Fruit fly (Drosophila melanogaster): ENCODE measurements around the gene CG5078.

Gene CG5078

DNA sequence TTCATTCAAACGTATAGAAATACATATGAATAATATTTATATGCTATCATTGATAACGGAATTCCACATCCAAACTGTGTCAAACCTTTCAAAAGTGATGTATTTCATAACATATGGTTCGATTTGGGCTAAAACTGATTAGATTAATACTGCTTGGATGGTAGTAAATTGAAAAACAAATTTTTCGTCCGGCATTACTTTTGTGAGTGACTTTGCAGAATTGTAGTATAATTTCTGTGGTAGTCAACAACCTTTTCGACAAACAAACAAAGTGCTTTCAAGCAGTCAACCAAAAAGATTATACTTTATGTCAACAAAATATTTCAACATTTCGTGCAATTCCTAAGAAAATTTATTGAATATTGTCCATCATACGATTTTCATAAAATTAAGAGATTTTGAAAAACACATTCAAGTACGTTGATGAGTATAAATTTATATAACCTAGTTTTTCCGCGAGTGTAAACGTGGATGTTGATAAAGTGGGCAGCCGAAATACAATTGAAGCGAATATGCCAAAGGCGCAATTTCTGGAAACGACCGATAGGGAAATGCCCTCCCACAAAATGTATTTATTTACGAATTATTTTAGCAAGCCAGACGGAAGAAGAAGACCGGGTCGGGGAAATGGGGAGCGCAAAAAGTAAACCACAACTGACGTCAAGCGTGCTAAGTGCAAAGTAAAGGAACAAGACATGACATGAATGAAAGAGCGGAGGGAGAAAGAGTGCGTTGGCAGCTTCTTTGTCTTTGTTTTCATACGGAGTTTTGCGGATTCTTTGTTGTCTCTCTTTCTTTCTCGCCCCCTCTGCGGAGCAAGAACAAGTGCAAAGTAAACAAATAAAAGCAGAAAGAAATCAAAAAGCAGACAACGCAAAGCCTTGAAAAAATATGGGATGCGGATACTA, 12.3 kb downstream of the CG5078 start (continued):
- TF ChIP-seq Oli (tag; optimal IDR thresholded peaks at IDR 0.05) (peak; percentile 41), tin (GFP tag; optimal IDR thresholded peaks at IDR 0.05) (no peak), B-H1 (GFP tag; IDR thresholded peaks at IDR 0.05) (no peak), rib (GFP tag; IDR thresholded peaks at IDR 0.05) (no peak), CoRest (tag; optimal IDR thresholded peaks at IDR 0.05) (peak; percentile 1), HLHmδ (GFP tag; optimal IDR thresholded peaks at IDR 0.05) (no peak), Asciz (GFP tag; optimal IDR thresholded peaks at IDR 0.05) (no peak), CG7928 (GFP tag; optimal IDR thresholded peaks at IDR 0.05) (peak; percentile 14), HmgD (GFP tag; optimal IDR thresholded peaks at IDR 0.05) (no peak), CG4617 (GFP tag; optimal IDR thresholded peaks at IDR 0.05; ENCODE audit: borderline replicate concordance) (no peak), Optix (GFP tag; IDR thresholded peaks at IDR 0.05) (no peak), CG10147 (GFP tag; optimal IDR thresholded peaks at IDR 0.05) (peak; percentile 28), eyg (GFP tag; optimal IDR thresholded peaks at IDR 0.05) (no peak), sim (GFP tag; IDR thresholded peaks at IDR 0.05) (no peak), Dip2 (GFP tag; IDR thresholded peaks at IDR 0.05) (no peak), CG6654 (GFP tag; optimal IDR thresholded peaks at IDR 0.05) (no peak), D19A (tag; optimal IDR thresholded peaks at IDR 0.05) (peak; percentile 9), pita (GFP tag; optimal IDR thresholded peaks at IDR 0.05) (no peak), CG12219 (GFP tag; optimal IDR thresholded peaks at IDR 0.05) (peak; percentile 17), Gug (GFP tag; IDR thresholded peaks at IDR 0.05) (no peak), Doc3 (GFP tag; IDR thresholded peaks at IDR 0.05; ENCODE audit: partially characterized antibody) (no peak), Drgx (GFP tag; IDR thresholded peaks at IDR 0.05) (peak; percentile 13; the same call in 1 of the 2 replicates), crp (GFP tag; optimal IDR thresholded peaks at IDR 0.05) (no peak), Fer1 (GFP tag; optimal IDR thresholded peaks at IDR 0.05) (no peak), yki (optimal IDR thresholded peaks at IDR 0.05) (no peak), Eip74EF (GFP tag; optimal IDR thresholded peaks at IDR 0.05) (no peak), CG10543 (GFP tag; optimal IDR thresholded peaks at IDR 0.05) (peak; percentile 21), zfh2 (GFP tag; optimal IDR thresholded peaks at IDR 0.05) (peak; percentile 5), MESR4 (GFP tag; optimal IDR thresholded peaks at IDR 0.05) (no peak), Sin3A (optimal IDR thresholded peaks at IDR 0.05) (no peak), Tbp (GFP tag; optimal IDR thresholded peaks at IDR 0.05) (no peak), pho (GFP tag; optimal IDR thresholded peaks at IDR 0.05) (peak; percentile 45), sug (tag; optimal IDR thresholded peaks at IDR 0.05) (peak; percentile 8), CG11085 (GFP tag; IDR thresholded peaks at IDR 0.05) (no peak), CG17802 (tag; optimal IDR thresholded peaks at IDR 0.05) (no peak), D (optimal IDR thresholded peaks at IDR 0.05) (no peak), D (GFP tag; optimal IDR thresholded peaks at IDR 0.05) (no peak), usp (GFP tag; optimal IDR thresholded peaks at IDR 0.05) (no peak), nerfin-1 (tag; optimal IDR thresholded peaks at IDR 0.05) (no peak), MBD-R2 (GFP tag; IDR thresholded peaks at IDR 0.05) (no peak), nmo (GFP tag; optimal IDR thresholded peaks at IDR 0.05) (no peak), B-H2 (GFP tag; optimal IDR thresholded peaks at IDR 0.05) (no peak), Awh (GFP tag; IDR thresholded peaks at IDR 0.05) (no peak), Rx (GFP tag; IDR thresholded peaks at IDR 0.05) (no peak; the same call in 1 of the 2 replicates), D19B (GFP tag; optimal IDR thresholded peaks at IDR 0.05) (no peak), otp (GFP tag; IDR thresholded peaks at IDR 0.05) (no peak), ac (GFP tag; optimal IDR thresholded peaks at IDR 0.05) (no peak), CkIIα-i1 (GFP tag; IDR thresholded peaks at IDR 0.05) (no peak), CG3838 (GFP tag; optimal IDR thresholded peaks at IDR 0.05) (no peak), CG7271 (tag; optimal IDR thresholded peaks at IDR 0.05) (no peak)
